Worm (Caenorhabditis elegans) whole organism, L2 larva: ENCODE results near the gene ndg-4.

Experiments
- ZK546.5 ChIP-seq: sonication (generic microtip); optimal IDR thresholded peaks from 2 replicates; lab custom pipeline; 2017; ENCODE audit warnings: missing biosample characterization, missing genetic modification characterization
- aly-2 ChIP-seq: fragments of 150-350 bp; optimal IDR thresholded peaks from 2 replicates; lab custom pipeline; 2014; ENCODE audit warnings: missing biosample characterization, missing genetic modification characterization
- ama-1 ChIP-seq: fragments of 150-350 bp; optimal IDR thresholded peaks from 2 replicates; lab custom pipeline; 2018; ENCODE audit warnings: inconsistent platforms
- elt-3 ChIP-seq: sonication (generic microtip); optimal IDR thresholded peaks from 2 replicates; lab custom pipeline; 2017; ENCODE audit warnings: missing biosample characterization, missing genetic modification characterization
- lsy-2 ChIP-seq, 2 experiments: fragments of 150-350 bp in 1 of 2; sonication (generic microtip) in 1 of 2; optimal IDR thresholded peaks; 2 replicates each; lab custom pipeline; 2014 to 2017; ENCODE audit warnings: missing biosample characterization in 2 of 2, missing genetic modification characterization in 2 of 2
- mdl-1 ChIP-seq, 2 experiments: fragments of 150-350 bp in 1 of 2; sonication (generic microtip) in 1 of 2; optimal IDR thresholded peaks; 2 replicates each; lab custom pipeline; 2017; ENCODE audit warnings: missing biosample characterization in 2 of 2, missing genetic modification characterization in 2 of 2
- sem-4 ChIP-seq: fragments of 150-350 bp; optimal IDR thresholded peaks from 2 replicates; lab custom pipeline; 2014; ENCODE audit warnings: missing biosample characterization, missing genetic modification reagents, missing genetic modification characterization
- unc-39 ChIP-seq: fragments of 150-350 bp; optimal IDR thresholded peaks from 2 replicates; lab custom pipeline; 2014; ENCODE audit warnings: missing biosample characterization, missing genetic modification characterization
- unc-55 ChIP-seq: fragments of 150-350 bp; sonication (generic microtip); optimal IDR thresholded peaks from 3 replicates; lab custom pipeline; 2014; ENCODE audit warnings: missing biosample characterization, missing genetic modification reagents, missing genetic modification characterization
- unc-62 ChIP-seq: fragments of 150-350 bp; optimal IDR thresholded peaks from 2 replicates; lab custom pipeline; 2014; ENCODE audit warnings: missing biosample characterization, missing genetic modification reagents, missing genetic modification characterization
- zag-1 ChIP-seq: fragments of 150-350 bp; optimal IDR thresholded peaks from 2 replicates; lab custom pipeline; 2014; ENCODE audit warnings: missing biosample characterization, missing genetic modification characterization
- ztf-11 ChIP-seq: sonication (generic microtip); optimal IDR thresholded peaks from 2 replicates; lab custom pipeline; 2017; ENCODE audit warnings: missing biosample characterization, missing genetic modification characterization

DNA sequence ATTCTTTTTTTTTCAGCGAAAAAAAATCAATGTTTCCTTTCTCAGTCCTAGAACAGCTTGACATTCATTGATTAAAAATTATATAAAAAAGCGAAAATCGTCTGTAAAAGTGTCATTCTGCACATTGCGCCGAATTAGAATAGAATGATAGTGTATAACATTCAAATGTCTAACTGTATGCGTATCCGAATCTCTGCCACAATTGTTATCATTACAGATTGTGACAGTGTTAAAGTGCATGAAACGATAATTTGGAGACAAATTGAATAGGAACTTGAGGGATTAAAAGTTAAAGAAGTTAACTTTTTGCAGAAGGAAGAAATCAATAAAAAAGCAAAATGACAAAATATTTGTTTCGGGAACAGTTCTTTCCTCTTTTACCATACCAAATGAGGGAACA lies 1.2 kb upstream of the ndg-4 start:
- TF ChIP-seq ZK546.5 (tag; lab: Kevin White, UChicago) = no peak
- TF ChIP-seq elt-3 (tag; lab: Kevin White, UChicago) = no peak
- no peak for TF ChIP-seq ztf-11 (tag; lab: Kevin White, UChicago)
- TF ChIP-seq unc-62 (GFP tag; lab: Kevin White, UChicago) = no peak
- no peak for TF ChIP-seq unc-55 (GFP tag; lab: Kevin White, UChicago)
- TF ChIP-seq mdl-1 (tag; optimal IDR thresholded peaks at IDR 0.05; lab: Kevin White, UChicago) = no peak
- TF ChIP-seq zag-1 = no peak
- no peak for TF ChIP-seq unc-39 (tag; lab: Kevin White, UChicago)
- no peak for TF ChIP-seq ama-1 (lab: Kevin White, UChicago)
- no peak for TF ChIP-seq lsy-2 (tag; optimal IDR thresholded peaks at IDR 0.05; lab: Kevin White, UChicago)
- no peak for TF ChIP-seq aly-2 (tag; lab: Kevin White, UChicago)
- no peak for TF ChIP-seq sem-4 (tag; lab: Kevin White, UChicago)
